Worm (Caenorhabditis elegans) whole organism, mixed stage, embryonic: Measurements from ENCODE around the gene C15H11.13.
A peak's percentile ranks its signal among the peaks of the same experiment; 100 is the strongest.

Source experiments
- M03D4.4 ChIP-seq: sonication (generic microtip); optimal IDR thresholded peaks from 2 replicates; lab custom pipeline; 2017; ENCODE audit warnings: mild to moderate bottlenecking, missing genetic modification characterization, missing compliant biosample characterization
- bed-3 ChIP-seq: fragments of 200-800 bp; sonication (Bioruptor generic); optimal IDR thresholded peaks from 3 replicates; lab custom pipeline; 2018; ENCODE audit warnings: mild to moderate bottlenecking, missing genetic modification characterization, moderate library complexity, missing compliant biosample characterization
- blmp-1 ChIP-seq: fragments of 150-350 bp; optimal IDR thresholded peaks from 2 replicates; lab custom pipeline; 2014; ENCODE audit warnings: missing biosample characterization, missing genetic modification characterization
- ceh-39 ChIP-seq: fragments of 150-350 bp; optimal IDR thresholded peaks from 2 replicates; lab custom pipeline; 2014; ENCODE audit warnings: missing biosample characterization, missing genetic modification characterization
- ceh-43 ChIP-seq: fragments of 200-800 bp; sonication (Bioruptor generic); optimal IDR thresholded peaks from 2 replicates; lab custom pipeline; 2018; ENCODE audit warnings: mild to moderate bottlenecking, missing genetic modification characterization, moderate library complexity, missing compliant biosample characterization
- ceh-83 ChIP-seq: fragments of 200-800 bp; sonication (Bioruptor generic); optimal IDR thresholded peaks from 2 replicates; lab custom pipeline; 2018; ENCODE audit warnings: mild to moderate bottlenecking, missing genetic modification characterization, missing compliant biosample characterization
- ces-1 ChIP-seq: fragments of 150-350 bp; optimal IDR thresholded peaks from 2 replicates; lab custom pipeline; 2014; ENCODE audit warnings: missing biosample characterization, missing genetic modification reagents, missing genetic modification characterization
- cnd-1 ChIP-seq: fragments of 200-800 bp; sonication (Bioruptor generic); optimal IDR thresholded peaks from 2 replicates; lab custom pipeline; 2018; ENCODE audit warnings: mild to moderate bottlenecking, missing genetic modification characterization, missing compliant biosample characterization
- drap-1 ChIP-seq: fragments of 200-800 bp; sonication (Bioruptor generic); optimal IDR thresholded peaks from 3 replicates; lab custom pipeline; 2018; ENCODE audit warnings: mild to moderate bottlenecking, missing genetic modification characterization, missing compliant biosample characterization
- elt-1 ChIP-seq: sonication (generic microtip); optimal IDR thresholded peaks from 2 replicates; lab custom pipeline; 2017; ENCODE audit warnings: missing genetic modification characterization, mild to moderate bottlenecking, missing compliant biosample characterization, antibody characterized with exemption, moderate library complexity, borderline replicate concordance; ENCODE audit not compliant: insufficient read depth
- elt-3 ChIP-seq: fragments of 150-350 bp; optimal IDR thresholded peaks from 2 replicates; lab custom pipeline; 2014; ENCODE audit warnings: missing biosample characterization, missing genetic modification characterization
- flh-1 ChIP-seq: fragments of 200-800 bp; sonication (Bioruptor generic); optimal IDR thresholded peaks from 2 replicates; lab custom pipeline; 2018; ENCODE audit warnings: mild to moderate bottlenecking, missing genetic modification characterization, moderate library complexity, missing compliant biosample characterization
- ham-2 ChIP-seq: fragments of 200-800 bp; sonication (Bioruptor generic); optimal IDR thresholded peaks from 2 replicates; lab custom pipeline; 2018; ENCODE audit warnings: mild to moderate bottlenecking, missing genetic modification characterization, missing compliant biosample characterization
- hlh-1 ChIP-seq: fragments of 150-350 bp; optimal IDR thresholded peaks from 2 replicates; lab custom pipeline; 2014; ENCODE audit warnings: missing biosample characterization, missing genetic modification reagents, missing genetic modification characterization
- lin-13 ChIP-seq: fragments of 150-350 bp; optimal IDR thresholded peaks from 2 replicates; lab custom pipeline; 2014; ENCODE audit warnings: missing biosample characterization, missing genetic modification characterization
- lin-32 ChIP-seq: fragments of 200-800 bp; sonication (Bioruptor generic); optimal IDR thresholded peaks from 2 replicates; lab custom pipeline; 2018; ENCODE audit warnings: mild to moderate bottlenecking, missing genetic modification characterization, missing compliant biosample characterization
- lsy-2 ChIP-seq: fragments of 150-350 bp; optimal IDR thresholded peaks from 2 replicates; lab custom pipeline; 2014; ENCODE audit warnings: missing biosample characterization, missing genetic modification characterization
- mab-5 ChIP-seq: fragments of 150-350 bp; optimal IDR thresholded peaks from 2 replicates; lab custom pipeline; 2014; ENCODE audit warnings: missing biosample characterization, missing genetic modification characterization
- mep-1 ChIP-seq: fragments of 150-350 bp; optimal IDR thresholded peaks from 2 replicates; lab custom pipeline; 2017; ENCODE audit warnings: missing biosample characterization, missing genetic modification reagents, missing genetic modification characterization, inconsistent platforms
- mls-2 ChIP-seq: sonication (generic microtip); optimal IDR thresholded peaks from 2 replicates; lab custom pipeline; 2016; ENCODE audit warnings: mild to moderate bottlenecking, missing genetic modification characterization, moderate library complexity, missing compliant biosample characterization
- nhr-12 ChIP-seq: fragments of 150-350 bp; optimal IDR thresholded peaks from 2 replicates; lab custom pipeline; 2014; ENCODE audit warnings: missing biosample characterization, missing genetic modification characterization
- nhr-2 ChIP-seq: fragments of 150-350 bp; optimal IDR thresholded peaks from 2 replicates; lab custom pipeline; 2014; ENCODE audit warnings: missing biosample characterization, missing genetic modification characterization
- nhr-237 ChIP-seq: fragments of 150-350 bp; optimal IDR thresholded peaks from 2 replicates; lab custom pipeline; 2014; ENCODE audit warnings: missing biosample characterization, missing genetic modification characterization
- nhr-28 ChIP-seq: fragments of 150-350 bp; optimal IDR thresholded peaks from 2 replicates; lab custom pipeline; 2014; ENCODE audit warnings: missing biosample characterization, missing genetic modification characterization
- nhr-76 ChIP-seq: sonication (generic microtip); optimal IDR thresholded peaks from 2 replicates; lab custom pipeline; 2017; ENCODE audit warnings: missing biosample characterization, missing genetic modification characterization
- pha-4 ChIP-seq: fragments of 150-350 bp; optimal IDR thresholded peaks from 2 replicates; lab custom pipeline; 2018; ENCODE audit warnings: missing biosample characterization, missing genetic modification reagents, missing genetic modification characterization
- sem-2 ChIP-seq: fragments of 200-800 bp; sonication (Bioruptor generic); optimal IDR thresholded peaks from 2 replicates; lab custom pipeline; 2018; ENCODE audit warnings: mild to moderate bottlenecking, missing genetic modification characterization, missing compliant biosample characterization
- snpc-4 ChIP-seq: fragments of 150-350 bp; optimal IDR thresholded peaks from 2 replicates; lab custom pipeline; 2014; ENCODE audit warnings: missing biosample characterization, missing genetic modification characterization
- sptf-1 ChIP-seq: sonication (generic microtip); optimal IDR thresholded peaks from 2 replicates; lab custom pipeline; 2017; ENCODE audit warnings: mild to moderate bottlenecking, missing genetic modification characterization, moderate library complexity, missing compliant biosample characterization
- tbx-8 ChIP-seq: fragments of 200-800 bp; sonication (Bioruptor generic); optimal IDR thresholded peaks from 2 replicates; lab custom pipeline; 2018; ENCODE audit warnings: mild to moderate bottlenecking, missing genetic modification characterization, moderate library complexity, missing compliant biosample characterization
- unc-120 ChIP-seq: sonication (generic microtip); optimal IDR thresholded peaks from 2 replicates; lab custom pipeline; 2017; ENCODE audit warnings: missing genetic modification characterization, missing compliant biosample characterization; ENCODE audit not compliant: poor library complexity, severe bottlenecking
- unc-39 ChIP-seq: fragments of 150-350 bp; optimal IDR thresholded peaks from 2 replicates; lab custom pipeline; 2014; ENCODE audit warnings: missing biosample characterization, missing genetic modification characterization
- unc-62 ChIP-seq: fragments of 150-350 bp; optimal IDR thresholded peaks from 2 replicates; lab custom pipeline; 2014; ENCODE audit warnings: missing biosample characterization, missing genetic modification reagents, missing genetic modification characterization
- zip-8 ChIP-seq: fragments of 150-350 bp; optimal IDR thresholded peaks from 2 replicates; lab custom pipeline; 2014; ENCODE audit warnings: missing biosample characterization, missing genetic modification characterization
- ztf-11 ChIP-seq: fragments of 150-350 bp; optimal IDR thresholded peaks from 2 replicates; lab custom pipeline; 2014; ENCODE audit warnings: missing biosample characterization, missing genetic modification characterization

Gene C15H11.13

ce11 chrV:14351629-14352028 lies 43.2 kb upstream of the C15H11.13 start, which contains the start of gene vha-13:
vha-13 (plus strand) TSS chrV:14351709.
- TF ChIP-seq nhr-237 (tag; lab: Kevin White, UChicago) (no peak), sptf-1 (no peak), lin-13 (tag; lab: Kevin White, UChicago) (no peak), unc-62 (GFP tag; lab: Kevin White, UChicago) (no peak), ceh-39 (tag; lab: Kevin White, UChicago) (no peak), elt-3 (tag; lab: Kevin White, UChicago) (no peak), tbx-8 (GFP tag; lab: Kevin White, UChicago) (no peak), nhr-12 (tag; lab: Kevin White, UChicago) (no peak), lsy-2 (tag; lab: Kevin White, UChicago) (no peak), M03D4.4 (tag; lab: Kevin White, UChicago) (no peak), ceh-83 (GFP tag; lab: Kevin White, UChicago) (no peak), flh-1 (no peak), nhr-2 (no peak), ztf-11 (tag; lab: Kevin White, UChicago) (no peak), zip-8 (no peak), mab-5 (no peak), drap-1 (GFP tag; lab: Kevin White, UChicago) (no peak)

ce11 chrV:14352032-14352431 lies 42.8 kb upstream of the C15H11.13 start:
- TF ChIP-seq drap-1 (GFP tag; lab: Kevin White, UChicago), result peak; percentile 26
- TF ChIP-seq nhr-28, result no peak
- no peak for TF ChIP-seq elt-3 (tag; lab: Kevin White, UChicago)
- TF ChIP-seq ceh-39 (tag; lab: Kevin White, UChicago), result no peak
- no peak for TF ChIP-seq nhr-12 (tag; lab: Kevin White, UChicago)

- no peak for TF ChIP-seq M03D4.4 (tag; lab: Kevin White, UChicago)
- TF ChIP-seq flh-1, result no peak
- TF ChIP-seq snpc-4 (tag; lab: Kevin White, UChicago), result no peak
- no peak for TF ChIP-seq bed-3 (GFP tag; lab: Kevin White, UChicago)
- TF ChIP-seq cnd-1, result no peak
- no peak for TF ChIP-seq zip-8
- TF ChIP-seq nhr-2, result no peak
- no peak for TF ChIP-seq pha-4 (tag; lab: Kevin White, UChicago)
- TF ChIP-seq lin-32 (GFP tag; lab: Kevin White, UChicago), result no peak
- TF ChIP-seq sem-2, result no peak
- no peak for TF ChIP-seq hlh-1 (tag; lab: Kevin White, UChicago)
These were observed 40.5 kb upstream of the C15H11.13 start, which contains the start of gene Y49A3A.3 for ce11 chrV:14354258-14354877. Y49A3A.3 (plus strand) TSS chrV:14354410.

- TF ChIP-seq lin-32 (GFP tag; lab: Kevin White, UChicago) (no peak), nhr-28 (no peak), pha-4 (tag; lab: Kevin White, UChicago) (peak; percentile 77), blmp-1 (tag; lab: Kevin White, UChicago) (no peak), nhr-237 (tag; lab: Kevin White, UChicago) (peak; percentile 72), unc-62 (GFP tag; lab: Kevin White, UChicago) (no peak), ham-2 (GFP tag; lab: Kevin White, UChicago) (no peak), tbx-8 (GFP tag; lab: Kevin White, UChicago) (no peak), lsy-2 (tag; lab: Kevin White, UChicago) (peak; percentile 79), ztf-11 (tag; lab: Kevin White, UChicago) (no peak), hlh-1 (tag; lab: Kevin White, UChicago) (peak; percentile 23), sptf-1 (peak; percentile 53), snpc-4 (tag; lab: Kevin White, UChicago) (no peak), lin-13 (tag; lab: Kevin White, UChicago) (peak; percentile 74), flh-1 (no peak), ceh-39 (tag; lab: Kevin White, UChicago) (peak; percentile 25), nhr-2 (no peak), ceh-83 (GFP tag; lab: Kevin White, UChicago) (no peak), mab-5 (no peak), mls-2 (tag; lab: Kevin White, UChicago) (no peak), sem-2 (no peak), nhr-76 (no peak), cnd-1 (no peak), drap-1 (GFP tag; lab: Kevin White, UChicago) (peak; percentile 12), ceh-43 (GFP tag; lab: Kevin White, UChicago) (no peak), zip-8 (no peak), unc-120 (tag; lab: Kevin White, UChicago) (peak; percentile 7), M03D4.4 (tag; lab: Kevin White, UChicago) (no peak), bed-3 (GFP tag; lab: Kevin White, UChicago) (no peak), unc-39 (tag; lab: Kevin White, UChicago) (no peak), mep-1 (tag; lab: Kevin White, UChicago) (peak; percentile 36), elt-3 (tag; lab: Kevin White, UChicago) (no peak), elt-1 (no peak), nhr-12 (tag; lab: Kevin White, UChicago) (no peak), ces-1 (GFP tag; lab: Kevin White, UChicago) (peak; percentile 80)
These were observed 39.0 kb upstream of the C15H11.13 start, which contains the start of gene cyn-1 for ce11 chrV:14355738-14356368. cyn-1 (plus strand) TSS chrV:14356076.
